Fruit fly (Drosophila melanogaster): ENCODE measurements around the gene CG31495.

Gene CG31495

dm6 chr3R:13857339-13857738 is 17.6 kb upstream of the CG31495 start:
- TF ChIP-seq Pif1B (GFP tag; optimal IDR thresholded peaks at IDR 0.05) (peak; percentile 42), gl (tag; optimal IDR thresholded peaks at IDR 0.05) (no peak), CG4496 (GFP tag; IDR thresholded peaks at IDR 0.05) (peak; percentile 77), Ets98B (GFP tag; IDR thresholded peaks at IDR 0.05) (peak; percentile 86), fd96Ca (GFP tag; IDR thresholded peaks at IDR 0.05) (peak; percentile 79), EcR (GFP tag; optimal IDR thresholded peaks at IDR 0.05) (no peak), CG14655 (GFP tag; optimal IDR thresholded peaks at IDR 0.05) (peak; percentile 54), CG8301 (tag; optimal IDR thresholded peaks at IDR 0.05) (peak; percentile 57), Snoo (tag; optimal IDR thresholded peaks at IDR 0.05) (no peak), CG32121 (GFP tag; IDR thresholded peaks at IDR 0.05) (peak; percentile 90), CG9948 (tag; optimal IDR thresholded peaks at IDR 0.05) (peak; percentile 40), CG17806 (tag; optimal IDR thresholded peaks at IDR 0.05) (peak; percentile 32), CG8159 (tag; optimal IDR thresholded peaks at IDR 0.05) (peak; percentile 47), rn (GFP tag; IDR thresholded peaks at IDR 0.05) (peak; percentile 52), Pif1A (GFP tag; optimal IDR thresholded peaks at IDR 0.05) (peak; percentile 50), CG10348 (GFP tag; IDR thresholded peaks at IDR 0.05) (0 out of 2 replicates have a peak, but pooled peaks have one; percentile 23), CG15710 (tag; optimal IDR thresholded peaks at IDR 0.05) (peak; percentile 46), CG34367 (tag; optimal IDR thresholded peaks at IDR 0.05) (no peak), CG13204 (GFP tag; optimal IDR thresholded peaks at IDR 0.05) (no peak), D1 (tag; optimal IDR thresholded peaks at IDR 0.05) (no peak), CG12605 (GFP tag; IDR thresholded peaks at IDR 0.05) (peak; percentile 57)

- TF ChIP-seq Pif1A (GFP tag; optimal IDR thresholded peaks at IDR 0.05) (no peak), fd96Ca (GFP tag; IDR thresholded peaks at IDR 0.05) (no peak), CG10348 (GFP tag; IDR thresholded peaks at IDR 0.05) (no peak), CG17806 (tag; optimal IDR thresholded peaks at IDR 0.05) (no peak)
Observed at dm6 chr3R:13855354-13855753, 15.6 kb upstream of the CG31495 start, which contains the start of gene CG14362. CG14362 (minus strand) TSS chr3R:13855454.

- TF ChIP-seq CG10348 (GFP tag; IDR thresholded peaks at IDR 0.05): no peak
- TF ChIP-seq CG8301 (tag; optimal IDR thresholded peaks at IDR 0.05): peak; percentile 11
- no peak for TF ChIP-seq CG12605 (GFP tag; IDR thresholded peaks at IDR 0.05)
- peak; percentile 41 for TF ChIP-seq CG9948 (tag; optimal IDR thresholded peaks at IDR 0.05)
- no peak for TF ChIP-seq fd96Ca (GFP tag; IDR thresholded peaks at IDR 0.05)
- TF ChIP-seq EcR (GFP tag; optimal IDR thresholded peaks at IDR 0.05): no peak
- peak; percentile 27 for TF ChIP-seq CG17806 (tag; optimal IDR thresholded peaks at IDR 0.05)
- TF ChIP-seq Pif1A (GFP tag; optimal IDR thresholded peaks at IDR 0.05): no peak
- no peak for TF ChIP-seq CG34367 (tag; optimal IDR thresholded peaks at IDR 0.05)
- peak; percentile 55 for TF ChIP-seq CG14655 (GFP tag; optimal IDR thresholded peaks at IDR 0.05)
- no peak for TF ChIP-seq CG13204 (GFP tag; optimal IDR thresholded peaks at IDR 0.05)
- TF ChIP-seq CG8159 (tag; optimal IDR thresholded peaks at IDR 0.05): peak; percentile 61
- TF ChIP-seq D1 (tag; optimal IDR thresholded peaks at IDR 0.05): peak; percentile 11
- peak; percentile 61 for TF ChIP-seq CG15710 (tag; optimal IDR thresholded peaks at IDR 0.05)
- TF ChIP-seq Snoo (tag; optimal IDR thresholded peaks at IDR 0.05): peak; percentile 26
- TF ChIP-seq Ets98B (GFP tag; IDR thresholded peaks at IDR 0.05): no peak
- TF ChIP-seq gl (tag; optimal IDR thresholded peaks at IDR 0.05): peak; percentile 5
- TF ChIP-seq Pif1B (GFP tag; optimal IDR thresholded peaks at IDR 0.05): no peak
- TF ChIP-seq rn (GFP tag; IDR thresholded peaks at IDR 0.05): no peak
- no peak for TF ChIP-seq CG32121 (GFP tag; IDR thresholded peaks at IDR 0.05)
- no peak for TF ChIP-seq CG4496 (GFP tag; IDR thresholded peaks at IDR 0.05)
Observed at dm6 chr3R:13850992-13851391, 11.3 kb upstream of the CG31495 start.

dm6 chr3R:13849327-13849726 is 9.6 kb upstream of the CG31495 start:
- TF ChIP-seq Pif1A (GFP tag; optimal IDR thresholded peaks at IDR 0.05): peak; percentile 38
- TF ChIP-seq CG4496 (GFP tag; IDR thresholded peaks at IDR 0.05): no peak
- no peak for TF ChIP-seq rn (GFP tag; IDR thresholded peaks at IDR 0.05)
- TF ChIP-seq CG8301 (tag; optimal IDR thresholded peaks at IDR 0.05): peak; percentile 48
- peak; percentile 63 for TF ChIP-seq CG14655 (GFP tag; optimal IDR thresholded peaks at IDR 0.05)
- TF ChIP-seq Pif1B (GFP tag; optimal IDR thresholded peaks at IDR 0.05): peak; percentile 65
- no peak for TF ChIP-seq CG10348 (GFP tag; IDR thresholded peaks at IDR 0.05)
- peak; percentile 82 for TF ChIP-seq CG17806 (tag; optimal IDR thresholded peaks at IDR 0.05)
- TF ChIP-seq CG15710 (tag; optimal IDR thresholded peaks at IDR 0.05): peak; percentile 75
- TF ChIP-seq gl (tag; optimal IDR thresholded peaks at IDR 0.05): peak; percentile 34
- TF ChIP-seq CG13204 (GFP tag; optimal IDR thresholded peaks at IDR 0.05): peak; percentile 22
- TF ChIP-seq Snoo (tag; optimal IDR thresholded peaks at IDR 0.05): peak; percentile 64
- TF ChIP-seq fd96Ca (GFP tag; IDR thresholded peaks at IDR 0.05): no peak
- TF ChIP-seq EcR (GFP tag; optimal IDR thresholded peaks at IDR 0.05): no peak
- peak; percentile 53 for TF ChIP-seq D1 (tag; optimal IDR thresholded peaks at IDR 0.05)
- TF ChIP-seq Ets98B (GFP tag; IDR thresholded peaks at IDR 0.05): no peak
- TF ChIP-seq CG9948 (tag; optimal IDR thresholded peaks at IDR 0.05): peak; percentile 76
- peak; percentile 33; the same call in 1 of the 2 replicates for TF ChIP-seq CG12605 (GFP tag; IDR thresholded peaks at IDR 0.05)
- TF ChIP-seq CG32121 (GFP tag; IDR thresholded peaks at IDR 0.05): no peak
- peak; percentile 73 for TF ChIP-seq CG34367 (tag; optimal IDR thresholded peaks at IDR 0.05)
- peak; percentile 80 for TF ChIP-seq CG8159 (tag; optimal IDR thresholded peaks at IDR 0.05)

- TF ChIP-seq rn (GFP tag; IDR thresholded peaks at IDR 0.05) (no peak), CG8301 (tag; optimal IDR thresholded peaks at IDR 0.05) (no peak), gl (tag; optimal IDR thresholded peaks at IDR 0.05) (no peak), CG13204 (GFP tag; optimal IDR thresholded peaks at IDR 0.05) (no peak), Snoo (tag; optimal IDR thresholded peaks at IDR 0.05) (no peak), EcR (GFP tag; optimal IDR thresholded peaks at IDR 0.05) (no peak), CG10348 (GFP tag; IDR thresholded peaks at IDR 0.05) (no peak), CG4496 (GFP tag; IDR thresholded peaks at IDR 0.05) (no peak), CG14655 (GFP tag; optimal IDR thresholded peaks at IDR 0.05) (peak; percentile 66), CG12605 (GFP tag; IDR thresholded peaks at IDR 0.05) (no peak), CG9948 (tag; optimal IDR thresholded peaks at IDR 0.05) (peak; percentile 67), CG17806 (tag; optimal IDR thresholded peaks at IDR 0.05) (peak; percentile 50), Ets98B (GFP tag; IDR thresholded peaks at IDR 0.05) (no peak), CG32121 (GFP tag; IDR thresholded peaks at IDR 0.05) (no peak), CG15710 (tag; optimal IDR thresholded peaks at IDR 0.05) (peak; percentile 59), CG8159 (tag; optimal IDR thresholded peaks at IDR 0.05) (peak; percentile 53), CG34367 (tag; optimal IDR thresholded peaks at IDR 0.05) (peak; percentile 17), fd96Ca (GFP tag; IDR thresholded peaks at IDR 0.05) (no peak), Pif1A (GFP tag; optimal IDR thresholded peaks at IDR 0.05) (no peak), Pif1B (GFP tag; optimal IDR thresholded peaks at IDR 0.05) (no peak), D1 (tag; optimal IDR thresholded peaks at IDR 0.05) (peak; percentile 22)
Observed at dm6 chr3R:13848272-13848671, 8.5 kb upstream of the CG31495 start.

Measured in whole organism, pupa.